Worm (Caenorhabditis elegans): ENCODE measurements around the gene B0198.3.

B0198.3 gene

DNA sequence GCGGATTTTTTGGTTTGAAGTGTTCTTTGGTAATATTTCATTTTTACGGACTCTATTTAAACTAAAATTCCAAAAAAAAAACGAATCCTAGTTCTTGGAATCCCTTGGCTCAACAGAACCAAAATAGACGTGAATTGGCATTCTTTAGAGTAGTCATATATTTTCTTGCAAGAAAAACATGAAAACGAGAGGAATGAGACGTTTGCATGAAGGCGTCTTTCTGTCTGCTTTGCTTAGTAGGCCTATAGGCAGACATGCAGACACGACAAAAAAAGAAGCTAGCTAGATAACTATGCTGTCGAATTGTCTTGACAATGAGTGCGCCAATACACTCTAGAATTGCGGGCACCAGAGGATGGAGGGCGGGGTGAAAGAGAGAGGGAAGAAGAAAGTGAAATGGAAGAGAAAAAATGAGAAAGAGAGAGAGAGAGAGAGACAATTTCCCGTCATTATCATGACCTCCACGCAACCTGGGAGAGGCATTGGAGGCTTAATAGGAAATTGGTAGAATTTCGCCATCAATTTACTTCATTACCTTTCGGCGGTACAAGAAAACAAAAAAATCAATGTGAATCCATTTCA lies 23.8 kb upstream of the B0198.3 start:
- peak; percentile 71 for TF ChIP-seq nhr-25 (tag; optimal IDR thresholded peaks at IDR 0.05)
- TF ChIP-seq nfya-1 (tag; optimal IDR thresholded peaks at IDR 0.05; ENCODE audit: insufficient read depth) = peak; percentile 43
- no peak for TF ChIP-seq lsy-12 (tag; optimal IDR thresholded peaks at IDR 0.05)
- TF ChIP-seq nhr-23 (tag; optimal IDR thresholded peaks at IDR 0.05) = peak; percentile 24
- TF ChIP-seq nhr-28 (tag; optimal IDR thresholded peaks at IDR 0.05) = no peak
- TF ChIP-seq fos-1 (tag; optimal IDR thresholded peaks at IDR 0.05) = no peak

- TF ChIP-seq fkh-2 (tag; optimal IDR thresholded peaks at IDR 0.05) = no peak
Observed at ce11 chrX:12073764-12074163, 16.9 kb upstream of the B0198.3 start, which contains the start of gene tmem-145. tmem-145 (minus strand) TSS chrX:12073864.

DNA sequence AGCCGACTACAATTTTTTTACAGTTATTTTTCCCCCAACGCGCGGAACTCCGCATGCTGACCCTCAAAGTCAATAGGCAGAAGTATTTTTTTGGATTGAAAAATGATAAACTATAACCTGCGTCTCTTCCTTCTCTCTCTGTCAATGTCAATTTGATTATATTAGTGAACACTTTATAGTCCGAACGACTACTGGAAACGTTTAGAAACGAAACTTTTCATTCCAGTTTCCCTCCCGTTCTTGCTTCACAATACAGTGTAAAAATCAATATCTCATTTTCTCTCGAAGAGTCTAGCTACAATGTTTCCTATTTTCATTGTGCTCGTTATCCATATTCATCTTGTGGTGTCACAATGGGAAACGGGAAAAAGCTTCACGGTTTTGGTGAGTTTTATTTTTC lies 11.4 kb upstream of the B0198.3 start, which contains the start of gene lgc-24:
TSS of gene lgc-24 (plus strand) at position 301 of the 400 bp plus-strand sequence.
- TF ChIP-seq ceh-28 (tag; optimal IDR thresholded peaks at IDR 0.05) (no peak), nhr-237 (tag; optimal IDR thresholded peaks at IDR 0.05) (no peak), nhr-43 (tag; optimal IDR thresholded peaks at IDR 0.05; ENCODE audit: poor library complexity, severe bottlenecking) (no peak), nfya-1 (tag; optimal IDR thresholded peaks at IDR 0.05; ENCODE audit: insufficient read depth) (no peak), fos-1 (tag; optimal IDR thresholded peaks at IDR 0.05) (no peak), hmg-11 (tag; optimal IDR thresholded peaks at IDR 0.05) (no peak), mml-1 (tag; optimal IDR thresholded peaks at IDR 0.05) (no peak)

DNA sequence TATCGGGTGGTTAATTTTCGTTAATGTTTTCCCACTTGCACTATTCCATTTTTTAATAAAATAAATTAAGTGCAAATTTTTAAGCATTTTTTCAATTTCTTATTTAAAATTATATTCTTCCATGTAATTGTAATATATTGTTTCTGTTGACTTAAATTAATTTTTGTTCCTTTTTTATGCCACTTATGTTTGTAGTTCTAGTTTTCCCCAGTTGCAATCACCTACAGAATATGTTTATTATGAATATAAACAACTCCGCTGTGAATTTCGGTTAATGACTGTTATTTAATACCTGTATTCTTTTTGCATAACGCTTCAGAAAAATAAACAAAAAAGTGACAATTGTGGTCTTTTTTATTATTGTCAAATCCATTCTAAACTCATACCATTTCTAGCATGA lies 8.0 kb upstream of the B0198.3 start, which contains the start of gene lgc-23:
TSS of gene lgc-23 (plus strand) at position 301 of the 400 bp plus-strand sequence.
- TF ChIP-seq lin-15B (tag; optimal IDR thresholded peaks at IDR 0.05) (no peak), nhr-28 (tag; optimal IDR thresholded peaks at IDR 0.05) (no peak), pqm-1 (tag; optimal IDR thresholded peaks at IDR 0.05) (no peak), elt-2 (tag; optimal IDR thresholded peaks at IDR 0.05) (no peak), ceh-9 (tag; optimal IDR thresholded peaks at IDR 0.05) (no peak), nhr-25 (tag; optimal IDR thresholded peaks at IDR 0.05) (no peak)

ce11 chrX:12038728-12039127 lies 18.1 kb downstream of the B0198.3 start:
- TF ChIP-seq lin-39 (tag; optimal IDR thresholded peaks at IDR 0.05) (peak; percentile 25), ceh-28 (tag; optimal IDR thresholded peaks at IDR 0.05) (no peak), mml-1 (tag; optimal IDR thresholded peaks at IDR 0.05) (no peak), fkh-2 (tag; optimal IDR thresholded peaks at IDR 0.05) (no peak), ztf-4 (tag; optimal IDR thresholded peaks at IDR 0.05) (no peak), lin-15B (tag; optimal IDR thresholded peaks at IDR 0.05) (no peak)

DNA sequence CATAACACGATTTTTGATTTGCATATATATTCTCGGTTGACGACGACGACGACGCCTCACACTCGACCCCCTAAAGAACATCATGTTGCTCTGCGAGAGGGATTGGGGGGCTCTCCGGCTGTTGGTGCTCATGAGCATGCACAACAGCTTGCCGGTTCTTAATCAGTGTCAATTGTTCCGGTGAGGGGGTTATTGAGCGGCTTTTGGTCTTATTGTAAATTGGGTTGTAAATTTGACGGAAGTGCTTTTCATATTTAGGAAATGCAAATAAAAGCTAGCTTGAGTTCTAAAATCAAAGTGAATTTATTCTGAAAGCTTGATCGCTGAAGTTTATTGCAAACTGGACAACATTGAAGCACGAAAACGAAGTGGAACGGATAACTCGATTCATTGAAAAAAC lies 18.9 kb downstream of the B0198.3 start:
- TF ChIP-seq lin-39 (tag; optimal IDR thresholded peaks at IDR 0.05) (no peak), nhr-43 (tag; optimal IDR thresholded peaks at IDR 0.05; ENCODE audit: poor library complexity, severe bottlenecking) (no peak), mdl-1 (tag; optimal IDR thresholded peaks at IDR 0.05) (no peak), jun-1 (tag; optimal IDR thresholded peaks at IDR 0.05) (no peak), nhr-237 (tag; optimal IDR thresholded peaks at IDR 0.05) (no peak), ama-1 (optimal IDR thresholded peaks at IDR 0.05) (no peak), lin-15B (tag; optimal IDR thresholded peaks at IDR 0.05) (no peak), mml-1 (tag; optimal IDR thresholded peaks at IDR 0.05) (no peak), nhr-11 (tag; optimal IDR thresholded peaks at IDR 0.05) (no peak)

- TF ChIP-seq skn-1 (tag; optimal IDR thresholded peaks at IDR 0.05) (no peak), fos-1 (tag; optimal IDR thresholded peaks at IDR 0.05) (no peak), tbx-2 (tag; optimal IDR thresholded peaks at IDR 0.05) (no peak), egl-5 (tag; optimal IDR thresholded peaks at IDR 0.05) (no peak), ceh-82 (tag; optimal IDR thresholded peaks at IDR 0.05) (no peak), nfya-1 (tag; optimal IDR thresholded peaks at IDR 0.05; ENCODE audit: insufficient read depth) (no peak), pha-4 (tag; optimal IDR thresholded peaks at IDR 0.05) (no peak), unc-62 (GFP tag; optimal IDR thresholded peaks at IDR 0.05) (no peak), nhr-12 (tag; optimal IDR thresholded peaks at IDR 0.05) (no peak), unc-39 (tag; optimal IDR thresholded peaks at IDR 0.05) (no peak), mdl-1 (tag; optimal IDR thresholded peaks at IDR 0.05) (no peak), nhr-77 (tag; optimal IDR thresholded peaks at IDR 0.05) (no peak), jun-1 (tag; optimal IDR thresholded peaks at IDR 0.05) (no peak), elt-2 (tag; optimal IDR thresholded peaks at IDR 0.05) (no peak), ztf-4 (tag; optimal IDR thresholded peaks at IDR 0.05) (no peak), elt-3 (tag; optimal IDR thresholded peaks at IDR 0.05) (no peak), ZK546.5 (tag; optimal IDR thresholded peaks at IDR 0.05) (no peak), R02D3.7 (tag; optimal IDR thresholded peaks at IDR 0.05) (no peak), fkh-2 (tag; optimal IDR thresholded peaks at IDR 0.05) (no peak)
Observed at ce11 chrX:12036114-12036513, 20.8 kb downstream of the B0198.3 start.

All from whole organism, L3 larva.